Worm (Caenorhabditis elegans) whole organism, L2 larva: ENCODE measurements around the gene zak-1.

Experiments used
- C34F6.9 ChIP-seq: fragments of 150-350 bp; optimal IDR thresholded peaks from 2 replicates; lab custom pipeline; 2014; ENCODE audit warnings: missing biosample characterization, missing genetic modification characterization
- F13H6.1 ChIP-seq: sonication (generic microtip); optimal IDR thresholded peaks from 2 replicates; lab custom pipeline; 2016; ENCODE audit warnings: missing genetic modification characterization, missing compliant biosample characterization
- R02D3.7 ChIP-seq: fragments of 150-350 bp; optimal IDR thresholded peaks from 2 replicates; lab custom pipeline; 2014; ENCODE audit warnings: missing biosample characterization, missing genetic modification characterization
- ZK546.5 ChIP-seq: sonication (generic microtip); optimal IDR thresholded peaks from 2 replicates; lab custom pipeline; 2017; ENCODE audit warnings: missing biosample characterization, missing genetic modification characterization
- alr-1 ChIP-seq: fragments of 150-350 bp; optimal IDR thresholded peaks from 2 replicates; lab custom pipeline; 2014; ENCODE audit warnings: missing biosample characterization, missing genetic modification characterization
- aly-2 ChIP-seq: fragments of 150-350 bp; optimal IDR thresholded peaks from 2 replicates; lab custom pipeline; 2014; ENCODE audit warnings: missing biosample characterization, missing genetic modification characterization
- blmp-1 ChIP-seq: sonication (generic microtip); optimal IDR thresholded peaks from 2 replicates; lab custom pipeline; 2017; ENCODE audit warnings: missing genetic modification characterization, mild to moderate bottlenecking, missing compliant biosample characterization, antibody characterized with exemption, moderate library complexity; ENCODE audit not compliant: insufficient read depth
- ceh-16 ChIP-seq: fragments of 150-350 bp; optimal IDR thresholded peaks from 2 replicates; lab custom pipeline; 2014; ENCODE audit warnings: missing biosample characterization, missing genetic modification characterization
- crh-2 ChIP-seq: sonication (generic microtip); optimal IDR thresholded peaks from 2 replicates; lab custom pipeline; 2017; ENCODE audit warnings: missing biosample characterization, missing genetic modification characterization
- dmd-4 ChIP-seq: sonication (generic microtip); optimal IDR thresholded peaks from 2 replicates; lab custom pipeline; 2017; ENCODE audit warnings: missing biosample characterization, missing genetic modification characterization
- egl-27 ChIP-seq: sonication (generic microtip); optimal IDR thresholded peaks from 3 replicates; lab custom pipeline; 2017; ENCODE audit warnings: missing biosample characterization, missing genetic modification reagents, missing genetic modification characterization
- elt-1 ChIP-seq: fragments of 150-350 bp; optimal IDR thresholded peaks from 2 replicates; lab custom pipeline; 2014; ENCODE audit warnings: missing biosample characterization, missing genetic modification characterization
- elt-3 ChIP-seq: sonication (generic microtip); optimal IDR thresholded peaks from 2 replicates; lab custom pipeline; 2017; ENCODE audit warnings: missing biosample characterization, missing genetic modification characterization
- fos-1 ChIP-seq: fragments of 150-350 bp; optimal IDR thresholded peaks from 2 replicates; lab custom pipeline; 2014; ENCODE audit warnings: missing biosample characterization, missing genetic modification characterization
- gmeb-1 ChIP-seq: fragments of 150-350 bp; optimal IDR thresholded peaks from 2 replicates; lab custom pipeline; 2014; ENCODE audit warnings: missing biosample characterization, missing genetic modification characterization
- lin-39 ChIP-seq: fragments of 150-350 bp; optimal IDR thresholded peaks from 2 replicates; lab custom pipeline; 2014; ENCODE audit warnings: missing biosample characterization, missing genetic modification reagents, missing genetic modification characterization
- lsy-2 ChIP-seq, 2 experiments: fragments of 150-350 bp in 1 of 2; sonication (generic microtip) in 1 of 2; optimal IDR thresholded peaks; 2 replicates each; lab custom pipeline; 2014 to 2017; ENCODE audit warnings: missing biosample characterization in 2 of 2, missing genetic modification characterization in 2 of 2
- mab-5 ChIP-seq: fragments of 150-350 bp; optimal IDR thresholded peaks from 2 replicates; lab custom pipeline; 2014; ENCODE audit warnings: missing biosample characterization, missing genetic modification characterization
- mbf-1 ChIP-seq: sonication (generic microtip); optimal IDR thresholded peaks from 2 replicates; lab custom pipeline; 2017; ENCODE audit warnings: missing biosample characterization, missing genetic modification characterization
- mdl-1 ChIP-seq, 2 experiments: fragments of 150-350 bp in 1 of 2; sonication (generic microtip) in 1 of 2; optimal IDR thresholded peaks; 2 replicates each; lab custom pipeline; 2017; ENCODE audit warnings: missing biosample characterization in 2 of 2, missing genetic modification characterization in 2 of 2
- nhr-10 ChIP-seq: sonication (generic microtip); optimal IDR thresholded peaks from 2 replicates; lab custom pipeline; 2017; ENCODE audit warnings: missing biosample characterization, missing genetic modification characterization
- nhr-129 ChIP-seq: fragments of 150-350 bp; optimal IDR thresholded peaks from 2 replicates; lab custom pipeline; 2014; ENCODE audit warnings: missing biosample characterization, missing genetic modification characterization
- nhr-21 ChIP-seq: fragments of 150-350 bp; optimal IDR thresholded peaks from 2 replicates; lab custom pipeline; 2014; ENCODE audit warnings: missing biosample characterization, missing genetic modification characterization
- nhr-23 ChIP-seq: fragments of 150-350 bp; optimal IDR thresholded peaks from 2 replicates; lab custom pipeline; 2014; ENCODE audit warnings: missing biosample characterization, missing genetic modification reagents, missing genetic modification characterization
- nhr-237 ChIP-seq: fragments of 150-350 bp; optimal IDR thresholded peaks from 2 replicates; lab custom pipeline; 2014; ENCODE audit warnings: missing biosample characterization, missing genetic modification characterization
- peb-1 ChIP-seq: fragments of 150-350 bp; optimal IDR thresholded peaks from 2 replicates; lab custom pipeline; 2014; ENCODE audit warnings: missing biosample characterization, missing genetic modification characterization
- skn-1 ChIP-seq: sonication (generic microtip); optimal IDR thresholded peaks from 2 replicates; lab custom pipeline; 2017; ENCODE audit warnings: missing biosample characterization, missing genetic modification characterization
- sma-9 ChIP-seq, 2 experiments: fragments of 150-350 bp in 1 of 2; sonication (generic microtip) in 1 of 2; optimal IDR thresholded peaks; 2 replicates each; lab custom pipeline; 2014 to 2016; ENCODE audit warnings: missing genetic modification characterization in 2 of 2, mild to moderate bottlenecking in 1 of 2, missing biosample characterization in 1 of 2, missing compliant biosample characterization in 1 of 2, missing genetic modification reagents in 1 of 2, moderate library complexity in 1 of 2
- snpc-4 ChIP-seq: fragments of 150-350 bp; optimal IDR thresholded peaks from 2 replicates; lab custom pipeline; 2014; ENCODE audit warnings: missing biosample characterization, missing genetic modification characterization
- unc-39 ChIP-seq: fragments of 150-350 bp; optimal IDR thresholded peaks from 2 replicates; lab custom pipeline; 2014; ENCODE audit warnings: missing biosample characterization, missing genetic modification characterization
- unc-55 ChIP-seq: fragments of 150-350 bp; sonication (generic microtip); optimal IDR thresholded peaks from 3 replicates; lab custom pipeline; 2014; ENCODE audit warnings: missing biosample characterization, missing genetic modification reagents, missing genetic modification characterization
- unc-62 ChIP-seq: fragments of 150-350 bp; optimal IDR thresholded peaks from 2 replicates; lab custom pipeline; 2014; ENCODE audit warnings: missing biosample characterization, missing genetic modification reagents, missing genetic modification characterization
- ztf-1 ChIP-seq: fragments of 200-800 bp; sonication (Bioruptor generic); conservative IDR thresholded peaks from 2 replicates; pipeline ENCODE4 v1.3.6; 2022; ENCODE audit warnings: missing genetic modification characterization, missing compliant biosample characterization
- ztf-11 ChIP-seq: sonication (generic microtip); optimal IDR thresholded peaks from 2 replicates; lab custom pipeline; 2017; ENCODE audit warnings: missing biosample characterization, missing genetic modification characterization
- ztf-4 ChIP-seq: fragments of 150-350 bp; optimal IDR thresholded peaks from 2 replicates; lab custom pipeline; 2014; ENCODE audit warnings: missing biosample characterization, missing genetic modification characterization

The zak-1 gene

ce11 chrIII:6856709-6857108, at the start of gene zak-1:
zak-1 (minus strand) TSS chrIII:6856809.
- no peak for TF ChIP-seq blmp-1
- no peak for TF ChIP-seq skn-1
- TF ChIP-seq lsy-2 (tag; optimal IDR thresholded peaks at IDR 0.05; lab: Kevin White, UChicago): no peak
- no peak for TF ChIP-seq R02D3.7 (tag; lab: Kevin White, UChicago)
- TF ChIP-seq ztf-4 (tag; lab: Kevin White, UChicago): no peak
- TF ChIP-seq alr-1 (tag; lab: Kevin White, UChicago): no peak
- TF ChIP-seq elt-3: no peak
- no peak for TF ChIP-seq ztf-11 (tag; lab: Kevin White, UChicago)
- TF ChIP-seq unc-39 (tag; lab: Kevin White, UChicago): no peak

- no peak for TF ChIP-seq dmd-4 (tag; lab: Kevin White, UChicago)
- TF ChIP-seq nhr-237 (tag; lab: Kevin White, UChicago): no peak
- TF ChIP-seq ztf-4 (tag; lab: Kevin White, UChicago): no peak
- TF ChIP-seq mbf-1 (tag; lab: Kevin White, UChicago): no peak
- TF ChIP-seq nhr-21: no peak
- no peak for TF ChIP-seq blmp-1
Observed at ce11 chrIII:6906409-6906808, 49.8 kb upstream of the zak-1 start, which contains the start of gene T07E3.2. T07E3.2 (plus strand) TSS chrIII:6906709.

DNA sequence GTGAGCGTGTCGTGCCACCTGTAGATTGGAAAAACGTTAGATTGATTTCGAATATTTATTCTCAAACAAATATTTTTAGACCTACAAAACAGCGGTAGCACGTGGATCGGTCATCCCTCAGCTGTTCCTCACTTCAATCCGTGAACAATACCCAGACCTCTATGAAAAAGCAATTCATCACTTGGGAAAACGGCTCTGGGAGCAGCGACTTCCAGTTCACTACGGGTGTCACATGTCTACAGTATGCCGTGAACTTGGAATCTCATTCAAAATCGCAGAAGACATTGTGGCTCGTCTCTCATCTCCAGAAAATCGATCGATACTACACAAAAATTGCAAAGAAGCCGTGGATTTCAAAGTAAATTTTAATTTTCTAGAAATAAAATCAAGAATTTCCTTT, 47.9 kb upstream of the zak-1 start:
- TF ChIP-seq ztf-4 (tag; lab: Kevin White, UChicago) (no peak), lsy-2 (tag; optimal IDR thresholded peaks at IDR 0.05; lab: Kevin White, UChicago) (peak in 1 of 2 experiments; percentile 26)

DNA sequence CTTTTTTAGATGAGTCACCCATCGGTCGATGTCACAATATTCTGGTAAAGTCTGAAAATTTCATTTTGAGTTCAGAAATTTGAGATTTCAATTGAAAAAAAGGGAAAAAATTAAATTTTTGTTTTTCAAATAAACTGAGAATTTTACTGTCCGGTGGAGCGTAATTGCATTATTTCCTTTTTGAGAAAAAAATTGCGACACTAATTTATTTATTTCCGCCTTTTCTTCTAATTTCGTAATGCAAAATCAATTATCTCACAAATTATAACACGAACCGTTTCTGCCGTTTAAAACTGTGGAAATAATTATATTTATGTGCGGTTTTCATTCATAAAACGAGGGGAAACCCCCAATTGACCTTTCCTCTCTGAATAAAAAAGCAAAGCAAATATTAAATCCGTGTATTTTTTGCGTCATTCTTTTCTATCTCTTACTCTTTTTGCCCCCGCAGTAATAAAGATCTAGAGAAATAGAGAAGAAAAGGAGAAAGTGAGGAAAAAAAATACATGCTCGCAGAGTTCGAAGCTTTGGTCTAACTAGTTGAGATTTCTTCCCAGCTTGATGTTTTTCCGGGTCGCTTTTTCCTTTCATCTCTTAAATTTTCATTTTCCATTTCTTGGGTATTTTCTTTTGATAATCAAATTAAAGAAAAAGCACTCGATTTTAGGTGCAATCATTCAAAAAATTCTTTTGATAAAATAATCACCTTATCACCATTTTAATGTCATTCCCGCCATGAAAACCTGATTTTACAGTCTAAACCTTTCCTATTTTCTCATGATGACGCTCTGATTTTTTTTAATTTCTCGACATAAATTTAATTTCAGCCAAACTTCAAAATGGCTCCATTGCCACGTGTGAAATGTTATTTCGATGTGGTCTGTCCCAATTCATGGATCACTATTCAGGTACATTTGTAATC, 46.7 kb upstream of the zak-1 start, which contains the start of the genes brc-2 and T07E3.3:
TSS of gene brc-2 (minus strand) at position 51 of the 922 bp plus-strand sequence.
TSS of gene T07E3.3 (plus strand) at position 822 of the 922 bp plus-strand sequence.
- TF ChIP-seq crh-2 (tag; lab: Kevin White, UChicago): no peak
- peak; percentile 65 for TF ChIP-seq fos-1 (tag; lab: Kevin White, UChicago)
- TF ChIP-seq mdl-1 (tag; optimal IDR thresholded peaks at IDR 0.05; lab: Kevin White, UChicago): no peak
- no peak for TF ChIP-seq elt-1
- peak; percentile 2 for TF ChIP-seq sma-9 (GFP tag; optimal IDR thresholded peaks at IDR 0.05; lab: Kevin White, UChicago)
- no peak for TF ChIP-seq sma-9 (tag; optimal IDR thresholded peaks at IDR 0.05; lab: Kevin White, UChicago)
- TF ChIP-seq R02D3.7 (tag; lab: Kevin White, UChicago): no peak
- no peak for TF ChIP-seq alr-1 (tag; lab: Kevin White, UChicago)
- TF ChIP-seq unc-62 (GFP tag; lab: Kevin White, UChicago): no peak
- TF ChIP-seq nhr-23 (tag; lab: Kevin White, UChicago): no peak
- peak; percentile 52 for TF ChIP-seq C34F6.9
- TF ChIP-seq ztf-1: no peak
- no peak for TF ChIP-seq dmd-4 (tag; lab: Kevin White, UChicago)
- no peak for TF ChIP-seq nhr-21
- TF ChIP-seq lin-39: no peak
- no peak for TF ChIP-seq ceh-16 (tag; lab: Kevin White, UChicago)
- TF ChIP-seq egl-27 (tag; lab: Kevin White, UChicago): no peak
- TF ChIP-seq nhr-129 (tag; lab: Kevin White, UChicago): peak; percentile 2
- TF ChIP-seq nhr-10 (tag; lab: Kevin White, UChicago): no peak
- no peak for TF ChIP-seq gmeb-1 (tag; lab: Kevin White, UChicago)
- no peak for TF ChIP-seq peb-1 (tag; lab: Kevin White, UChicago)
- TF ChIP-seq aly-2 (tag; lab: Kevin White, UChicago): no peak
- peak in 1 of 2 experiments; percentile 11 for TF ChIP-seq lsy-2 (tag; optimal IDR thresholded peaks at IDR 0.05; lab: Kevin White, UChicago)
- no peak for TF ChIP-seq nhr-237 (tag; lab: Kevin White, UChicago)
- no peak for TF ChIP-seq elt-3
- TF ChIP-seq unc-55 (GFP tag; lab: Kevin White, UChicago): peak; percentile 13

DNA sequence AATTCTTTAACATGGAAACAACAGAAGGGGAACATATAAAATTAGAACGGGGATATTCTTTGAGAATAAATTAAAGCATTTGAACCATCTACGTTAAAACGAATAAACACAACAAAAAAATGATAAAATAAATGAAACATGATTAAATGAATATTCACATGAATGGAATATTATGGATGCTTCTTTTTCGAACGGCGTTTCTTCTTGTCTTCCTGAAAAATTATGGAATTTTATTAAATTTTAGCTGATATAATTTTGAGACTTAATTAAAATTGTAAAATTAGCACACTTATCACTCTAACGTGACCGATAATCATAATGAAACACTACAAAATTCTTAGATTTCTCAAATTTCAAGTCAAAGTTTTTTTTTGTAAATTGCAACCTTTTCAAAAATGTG, 44.0 kb upstream of the zak-1 start:
- TF ChIP-seq peb-1 (tag; lab: Kevin White, UChicago) (no peak), ZK546.5 (tag; lab: Kevin White, UChicago) (no peak), dmd-4 (tag; lab: Kevin White, UChicago) (no peak), mab-5 (tag; lab: Kevin White, UChicago) (no peak), R02D3.7 (tag; lab: Kevin White, UChicago) (no peak), nhr-129 (tag; lab: Kevin White, UChicago) (no peak), elt-3 (no peak), elt-1 (no peak), ztf-1 (no peak), F13H6.1 (tag; lab: Kevin White, UChicago) (no peak), snpc-4 (tag; lab: Kevin White, UChicago) (no peak)
